Fruit fly (Drosophila melanogaster): ENCODE measurements around the gene CG8813.

Gene CG8813

DNA sequence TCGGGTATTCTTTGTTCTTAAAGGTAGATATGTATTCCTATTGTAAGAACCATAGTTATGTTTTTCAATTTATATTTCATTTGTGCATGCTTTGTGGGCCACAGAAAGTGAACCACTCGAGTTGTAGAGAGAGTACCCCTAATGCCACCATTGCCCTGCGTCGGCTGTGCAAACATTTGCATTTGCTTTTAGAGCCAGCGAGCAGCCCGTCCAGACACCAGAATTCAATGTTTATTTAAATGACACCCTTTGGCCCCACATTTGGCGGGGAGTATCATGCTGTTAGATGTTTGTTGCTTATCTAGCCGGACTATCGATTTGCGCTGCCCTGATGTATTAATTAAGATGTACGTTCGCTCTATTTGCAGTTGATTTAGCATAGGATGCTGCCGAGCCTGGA is 4.9 kb upstream of the CG8813 start (continued):
- TF ChIP-seq caup (GFP tag; optimal IDR thresholded peaks at IDR 0.05; ENCODE audit: severe bottlenecking) (peak; percentile 49), zfh2 (GFP tag; optimal IDR thresholded peaks at IDR 0.05) (no peak), CG10543 (GFP tag; optimal IDR thresholded peaks at IDR 0.05) (no peak), CG18011 (GFP tag; optimal IDR thresholded peaks at IDR 0.05) (no peak), CG12744 (GFP tag; optimal IDR thresholded peaks at IDR 0.05) (no peak), Ssrp (tag; optimal IDR thresholded peaks at IDR 0.05) (no peak), CG1529 (GFP tag; optimal IDR thresholded peaks at IDR 0.05) (peak; percentile 0), gro (GFP tag; optimal IDR thresholded peaks at IDR 0.05) (no peak), Oaz (GFP tag; IDR thresholded peaks at IDR 0.05) (no peak), CG33557 (GFP tag; optimal IDR thresholded peaks at IDR 0.05) (peak; percentile 21), zf30C (GFP tag; optimal IDR thresholded peaks at IDR 0.05) (no peak), ro (GFP tag; IDR thresholded peaks at IDR 0.05) (no peak), CG11247 (GFP tag; IDR thresholded peaks at IDR 0.05) (no peak), CG9215 (GFP tag; IDR thresholded peaks at IDR 0.05) (no peak), Max (GFP tag; optimal IDR thresholded peaks at IDR 0.05) (no peak), danr (GFP tag; IDR thresholded peaks at IDR 0.05) (no peak), dan (GFP tag; IDR thresholded peaks at IDR 0.05) (no peak), Rx (GFP tag; IDR thresholded peaks at IDR 0.05) (no peak), Optix (GFP tag; IDR thresholded peaks at IDR 0.05) (no peak), Sry-β (GFP tag; optimal IDR thresholded peaks at IDR 0.05) (no peak), BtbVII (GFP tag; optimal IDR thresholded peaks at IDR 0.05) (peak; percentile 27), CG12391 (tag; optimal IDR thresholded peaks at IDR 0.05) (no peak), Dip3 (GFP tag; optimal IDR thresholded peaks at IDR 0.05) (no peak), Antp (GFP tag; optimal IDR thresholded peaks at IDR 0.05) (no peak), CG30020 (tag; optimal IDR thresholded peaks at IDR 0.05) (no peak), CG10979 (tag; optimal IDR thresholded peaks at IDR 0.05) (no peak), Sry-δ (GFP tag; optimal IDR thresholded peaks at IDR 0.05) (no peak), CG7839 (tag; optimal IDR thresholded peaks at IDR 0.05) (peak; percentile 2), CG9876 (GFP tag; optimal IDR thresholded peaks at IDR 0.05) (no peak), CG15479 (GFP tag; optimal IDR thresholded peaks at IDR 0.05) (no peak), CG15011 (GFP tag; optimal IDR thresholded peaks at IDR 0.05) (peak; percentile 34), Spps (tag; optimal IDR thresholded peaks at IDR 0.05) (no peak), MBD-R2 (GFP tag; IDR thresholded peaks at IDR 0.05) (no peak), CG10654 (GFP tag; optimal IDR thresholded peaks at IDR 0.05) (peak; percentile 6), ac (GFP tag; optimal IDR thresholded peaks at IDR 0.05) (no peak), luna (GFP tag; optimal IDR thresholded peaks at IDR 0.05) (no peak), ems (GFP tag; optimal IDR thresholded peaks at IDR 0.05) (no peak), CG11456 (GFP tag; IDR thresholded peaks at IDR 0.05) (no peak), crp (GFP tag; optimal IDR thresholded peaks at IDR 0.05) (no peak), ranshi (GFP tag; IDR thresholded peaks at IDR 0.05) (no peak; the same call in 1 of the 2 replicates), wor (GFP tag; IDR thresholded peaks at IDR 0.05) (no peak), CG2202 (tag; optimal IDR thresholded peaks at IDR 0.05) (no peak), Dbx (GFP tag; IDR thresholded peaks at IDR 0.05) (no peak), CG7786 (GFP tag; optimal IDR thresholded peaks at IDR 0.05) (no peak), Ptx1 (GFP tag; IDR thresholded peaks at IDR 0.05) (no peak), pnt (GFP tag; optimal IDR thresholded peaks at IDR 0.05) (no peak), cg (GFP tag; optimal IDR thresholded peaks at IDR 0.05) (no peak), Mad (GFP tag; optimal IDR thresholded peaks at IDR 0.05) (no peak), tup (GFP tag; optimal IDR thresholded peaks at IDR 0.05) (peak; percentile 17), hkb (optimal IDR thresholded peaks at IDR 0.05) (no peak), hkb (GFP tag; IDR thresholded peaks at IDR 0.05) (peak; percentile 50), gce (GFP tag; IDR thresholded peaks at IDR 0.05) (0 out of 3 replicates have a peak, but pooled peaks have one; percentile 43), CoRest (tag; optimal IDR thresholded peaks at IDR 0.05) (no peak)
